Fruit fly (Drosophila melanogaster) whole organism, pupa: ENCODE measurements around the gene CG15368.

Experiments
- CG10348 ChIP-seq: fragments of 200-800 bp; sonication (Bioruptor generic); IDR thresholded peaks from 2 replicates; pipeline ENCODE4 v1.3.6; 2022; ENCODE audit warnings: missing biosample characterization, missing genetic modification characterization
- CG12605 ChIP-seq: fragments of 200-800 bp; sonication (Bioruptor generic); IDR thresholded peaks from 2 replicates; pipeline ENCODE4 v1.3.6; 2022; ENCODE audit warnings: missing biosample characterization, missing genetic modification characterization
- CG13204 ChIP-seq: fragments of 200-800 bp; sonication (Bioruptor generic); optimal IDR thresholded peaks from 2 replicates; lab custom pipeline; 2018; ENCODE audit warnings: missing biosample characterization, mild to moderate bottlenecking, missing genetic modification characterization, moderate library complexity
- CG14655 ChIP-seq: fragments of 200-800 bp; sonication (Bioruptor generic); optimal IDR thresholded peaks from 3 replicates; lab custom pipeline; 2017; ENCODE audit warnings: mild to moderate bottlenecking, missing biosample characterization, missing genetic modification reagents, missing genetic modification characterization
- CG15710 ChIP-seq: fragments of 200-800 bp; sonication (Bioruptor generic); optimal IDR thresholded peaks from 2 replicates; lab custom pipeline; 2018; ENCODE audit warnings: missing biosample characterization, mild to moderate bottlenecking, missing genetic modification characterization, moderate library complexity
- CG17806 ChIP-seq: fragments of 200-800 bp; sonication (Bioruptor generic); optimal IDR thresholded peaks from 2 replicates; lab custom pipeline; 2018; ENCODE audit warnings: missing biosample characterization, mild to moderate bottlenecking, missing genetic modification characterization, moderate library complexity
- CG32121 ChIP-seq: fragments of 200-800 bp; sonication (Bioruptor generic); IDR thresholded peaks from 2 replicates; pipeline ENCODE4 v1.3.6; 2022; ENCODE audit warnings: missing biosample characterization, missing genetic modification characterization
- CG34367 ChIP-seq: fragments of 200-800 bp; sonication (Bioruptor generic); optimal IDR thresholded peaks from 2 replicates; lab custom pipeline; 2018; ENCODE audit warnings: missing biosample characterization, mild to moderate bottlenecking, missing genetic modification characterization
- CG4496 ChIP-seq: fragments of 200-800 bp; sonication (Bioruptor generic); IDR thresholded peaks from 3 replicates; pipeline ENCODE4 v1.3.6; 2022; ENCODE audit warnings: missing biosample characterization, missing genetic modification characterization
- CG8159 ChIP-seq: fragments of 200-800 bp; sonication (Bioruptor generic); optimal IDR thresholded peaks from 3 replicates; lab custom pipeline; 2018; ENCODE audit warnings: missing biosample characterization, mild to moderate bottlenecking, missing genetic modification characterization, moderate library complexity
- CG8301 ChIP-seq: fragments of 200-800 bp; sonication (Bioruptor generic); optimal IDR thresholded peaks from 2 replicates; lab custom pipeline; 2018; ENCODE audit warnings: missing biosample characterization, mild to moderate bottlenecking, missing genetic modification characterization
- CG9948 ChIP-seq: fragments of 200-800 bp; sonication (Bioruptor generic); optimal IDR thresholded peaks from 2 replicates; lab custom pipeline; 2018; ENCODE audit warnings: missing biosample characterization, mild to moderate bottlenecking, missing genetic modification characterization, moderate library complexity
- D1 ChIP-seq: fragments of 200-800 bp; sonication (Bioruptor generic); optimal IDR thresholded peaks from 2 replicates; lab custom pipeline; 2018; ENCODE audit warnings: missing biosample characterization, mild to moderate bottlenecking, missing genetic modification characterization, moderate library complexity
- EcR ChIP-seq: fragments of 200-800 bp; sonication (Bioruptor generic); optimal IDR thresholded peaks from 3 replicates; lab custom pipeline; 2019; ENCODE audit warnings: missing biosample characterization, missing genetic modification characterization, mild to moderate bottlenecking, moderate library complexity, missing genetic modification reagents
- Ets98B ChIP-seq: fragments of 200-800 bp; sonication (Bioruptor generic); IDR thresholded peaks from 2 replicates; pipeline ENCODE4 v1.3.6; 2022; ENCODE audit warnings: missing biosample characterization, missing genetic modification characterization
- Pif1A ChIP-seq: fragments of 200-800 bp; sonication (Bioruptor generic); optimal IDR thresholded peaks from 3 replicates; lab custom pipeline; 2016; ENCODE audit warnings: missing biosample characterization, missing genetic modification characterization
- Pif1B ChIP-seq: fragments of 200-800 bp; sonication (Bioruptor generic); optimal IDR thresholded peaks from 3 replicates; lab custom pipeline; 2016; ENCODE audit warnings: missing biosample characterization, missing genetic modification characterization
- Snoo ChIP-seq: fragments of 200-800 bp; sonication (Bioruptor generic); optimal IDR thresholded peaks from 3 replicates; lab custom pipeline; 2017; ENCODE audit warnings: missing biosample characterization, mild to moderate bottlenecking, missing genetic modification characterization, inconsistent platforms
- fd96Ca ChIP-seq: fragments of 200-800 bp; sonication (Bioruptor generic); IDR thresholded peaks from 3 replicates; pipeline ENCODE4 v1.3.6; 2022; ENCODE audit warnings: missing biosample characterization, missing genetic modification characterization
- gl ChIP-seq: fragments of 200-800 bp; sonication (Bioruptor generic); optimal IDR thresholded peaks from 2 replicates; lab custom pipeline; 2018; ENCODE audit warnings: missing biosample characterization, mild to moderate bottlenecking, missing genetic modification characterization
- rn ChIP-seq: fragments of 200-800 bp; sonication (Bioruptor generic); IDR thresholded peaks from 2 replicates; pipeline ENCODE4 v1.3.6; 2022; ENCODE audit warnings: missing biosample characterization, missing genetic modification characterization

CG15368 gene

DNA sequence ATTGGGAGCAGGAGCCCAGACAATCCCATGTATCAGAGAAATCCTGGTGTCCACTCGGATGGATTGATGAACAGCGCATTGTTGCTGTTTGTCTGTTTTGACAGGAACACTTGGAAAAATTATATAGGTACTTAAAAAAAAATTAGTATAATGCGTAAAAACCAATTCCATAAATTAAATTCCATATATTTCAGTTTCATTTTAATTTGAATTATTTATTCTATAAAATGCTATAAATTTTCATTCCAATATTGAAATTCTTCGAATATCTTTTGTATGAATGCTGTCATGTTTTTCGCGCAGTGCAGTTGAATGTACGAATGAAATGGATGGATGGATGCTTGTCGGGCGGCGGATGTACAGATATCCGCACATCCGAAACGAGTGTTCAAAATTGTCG is 4.8 kb upstream of the CG15368 start, which contains the start of gene SmydA-9:
SmydA-9 (minus strand) TSS at position 101 of the 400 bp plus-strand sequence.
- TF ChIP-seq CG32121, result no peak; the same call in 1 of the 2 replicates
- TF ChIP-seq gl (tag; lab: Kevin White, UChicago), result no peak
- 0 out of 3 replicates have a peak, but pooled peaks have one; percentile 12 for TF ChIP-seq CG4496 (GFP tag; lab: Robert Waterston, UW)

DNA sequence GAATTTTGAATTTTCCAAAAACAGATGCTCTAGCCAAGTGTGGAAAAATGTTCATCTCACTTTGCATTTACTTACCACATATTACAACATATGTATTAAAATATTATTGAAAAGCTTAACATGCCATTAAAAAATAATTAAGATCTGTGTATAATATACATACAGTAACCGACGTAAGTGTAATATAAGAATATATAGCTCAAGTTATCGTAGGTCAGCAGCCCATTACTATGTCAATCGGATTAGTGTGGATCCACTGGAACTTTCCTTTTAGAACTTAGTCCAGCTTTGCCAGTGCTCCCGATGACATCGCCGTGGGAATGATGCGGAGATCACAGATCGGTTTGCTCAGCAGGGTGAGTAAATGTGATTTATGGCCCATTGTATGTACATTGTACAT is 1.0 kb upstream of the CG15368 start, which contains the start of gene Obp8a:
Obp8a (plus strand) TSS at position 301 of the 400 bp plus-strand sequence.
- TF ChIP-seq CG13204, result no peak
- TF ChIP-seq fd96Ca (GFP tag; lab: Robert Waterston, UW), result no peak
- no peak for TF ChIP-seq gl (tag; lab: Kevin White, UChicago)
- TF ChIP-seq CG9948, result no peak
- TF ChIP-seq rn, result no peak
- TF ChIP-seq D1 (tag; lab: Kevin White, UChicago), result no peak
- no peak for TF ChIP-seq Pif1B (GFP tag; lab: Kevin White, UChicago)
- no peak for TF ChIP-seq CG8159 (tag; lab: Kevin White, UChicago)
- no peak for TF ChIP-seq Snoo
- TF ChIP-seq EcR (GFP tag; lab: Kevin White, UChicago), result no peak
- no peak for TF ChIP-seq CG17806 (tag; lab: Kevin White, UChicago)
- TF ChIP-seq CG14655 (GFP tag; lab: Kevin White, UChicago), result no peak
- TF ChIP-seq CG34367 (tag; lab: Kevin White, UChicago), result no peak
- TF ChIP-seq CG12605 (GFP tag; lab: Robert Waterston, UW), result no peak
- no peak for TF ChIP-seq Ets98B (GFP tag; lab: Robert Waterston, UW)
- TF ChIP-seq CG15710 (tag; lab: Kevin White, UChicago), result no peak
- TF ChIP-seq CG32121, result no peak
- no peak for TF ChIP-seq CG4496 (GFP tag; lab: Robert Waterston, UW)
- no peak for TF ChIP-seq Pif1A
- TF ChIP-seq, all 21 proteins: peak for 0

DNA sequence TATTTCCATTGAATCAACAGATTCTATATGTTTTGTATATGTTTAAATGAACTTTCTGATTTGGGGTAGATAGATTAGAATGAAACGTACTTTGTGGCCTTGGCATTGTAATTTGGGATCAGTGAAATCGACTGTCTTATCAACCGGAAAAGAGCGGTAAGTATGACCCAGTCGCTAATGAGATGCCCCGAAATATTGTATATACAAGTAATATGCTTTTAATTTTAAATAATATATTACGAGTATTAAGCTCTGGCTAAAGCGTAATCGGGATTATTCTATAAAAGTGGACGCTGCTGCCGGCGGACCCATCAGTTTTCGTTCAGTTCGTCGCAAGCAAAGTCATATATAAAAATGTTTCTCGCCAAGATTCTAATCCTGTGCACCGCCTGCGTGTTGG is 987 bp downstream of the CG15368 start, which contains the start of gene CG15369:
CG15369 (plus strand) TSS at position 301 of the 400 bp plus-strand sequence.
- no peak for TF ChIP-seq CG15710 (tag; lab: Kevin White, UChicago)
- no peak for TF ChIP-seq D1 (tag; lab: Kevin White, UChicago)
- no peak for TF ChIP-seq Ets98B (GFP tag; lab: Robert Waterston, UW)
- TF ChIP-seq CG8159 (tag; lab: Kevin White, UChicago), result no peak
- no peak for TF ChIP-seq fd96Ca (GFP tag; lab: Robert Waterston, UW)
- TF ChIP-seq CG8301 (tag; lab: Kevin White, UChicago), result no peak
- TF ChIP-seq Pif1A, result no peak
- no peak for TF ChIP-seq CG9948
- no peak for TF ChIP-seq Pif1B (GFP tag; lab: Kevin White, UChicago)
- no peak for TF ChIP-seq Snoo
- no peak for TF ChIP-seq gl (tag; lab: Kevin White, UChicago)
- no peak for TF ChIP-seq CG13204
- TF ChIP-seq rn, result no peak
- TF ChIP-seq CG4496 (GFP tag; lab: Robert Waterston, UW), result no peak
- TF ChIP-seq CG10348 (GFP tag; lab: Robert Waterston, UW), result no peak
- no peak for TF ChIP-seq CG34367 (tag; lab: Kevin White, UChicago)
- TF ChIP-seq CG32121, result no peak

DNA sequence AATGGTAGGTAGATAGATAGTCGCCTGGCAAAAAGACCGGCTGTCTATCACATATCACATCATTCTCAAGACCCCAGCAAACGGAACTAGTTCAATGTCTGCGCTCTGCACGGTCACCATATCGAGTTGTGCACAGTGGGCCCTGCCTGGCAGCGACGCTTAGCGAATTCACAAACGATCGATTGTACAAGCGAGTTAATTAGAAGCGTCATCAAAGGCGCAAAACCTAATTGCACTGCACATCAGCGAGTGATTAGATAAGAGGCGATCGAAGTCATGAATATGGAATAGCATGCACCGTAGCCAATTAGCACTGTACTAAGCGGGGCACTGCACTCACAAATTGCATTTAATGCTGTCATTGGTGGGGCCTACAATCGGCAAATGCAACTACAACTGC is 4.8 kb downstream of the CG15368 start:
- TF ChIP-seq CG14655 (GFP tag; lab: Kevin White, UChicago) (peak; percentile 60), gl (tag; lab: Kevin White, UChicago) (no peak), Pif1A (no peak), Snoo (no peak), CG4496 (GFP tag; lab: Robert Waterston, UW) (peak; percentile 83), CG32121 (peak; percentile 75), rn (no peak), CG8159 (tag; lab: Kevin White, UChicago) (no peak), CG12605 (GFP tag; lab: Robert Waterston, UW) (peak; percentile 34; the same call in 1 of the 2 replicates), Ets98B (GFP tag; lab: Robert Waterston, UW) (peak; percentile 79), CG13204 (no peak), CG34367 (tag; lab: Kevin White, UChicago) (no peak), CG8301 (tag; lab: Kevin White, UChicago) (peak; percentile 44), CG9948 (peak; percentile 16), fd96Ca (GFP tag; lab: Robert Waterston, UW) (peak; percentile 78; the same call in 2 of the 3 replicates), CG10348 (GFP tag; lab: Robert Waterston, UW) (peak; percentile 66), CG17806 (tag; lab: Kevin White, UChicago) (no peak), EcR (GFP tag; lab: Kevin White, UChicago) (no peak), CG15710 (tag; lab: Kevin White, UChicago) (no peak)

DNA sequence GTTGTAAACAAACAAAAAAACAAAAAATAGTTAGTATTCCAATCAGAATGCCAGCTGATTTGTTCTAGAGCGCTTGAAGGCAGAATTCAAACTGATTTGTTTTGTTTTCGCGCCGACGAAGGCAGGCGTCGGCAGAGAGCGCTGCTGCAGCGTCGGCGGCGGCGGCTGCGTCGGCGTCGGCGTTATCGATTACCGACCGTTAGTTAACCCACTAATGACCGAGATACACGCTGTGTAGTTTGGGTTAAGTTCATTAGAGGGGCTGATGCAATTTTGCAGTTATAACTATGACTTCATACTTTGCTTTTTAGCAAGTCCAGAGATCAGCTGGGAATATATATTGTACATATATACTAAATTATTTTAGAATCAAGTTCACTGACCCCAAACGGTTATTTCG is 7.6 kb downstream of the CG15368 start, which contains the start of gene t:
t (minus strand) TSS at position 76 of the 400 bp plus-strand sequence.
- TF ChIP-seq CG15710 (tag; lab: Kevin White, UChicago) (no peak), rn (no peak), CG4496 (GFP tag; lab: Robert Waterston, UW) (no peak; the same call in 2 of the 3 replicates), Ets98B (GFP tag; lab: Robert Waterston, UW) (peak; percentile 31; the same call in 1 of the 2 replicates), Pif1B (GFP tag; lab: Kevin White, UChicago) (no peak), CG34367 (tag; lab: Kevin White, UChicago) (no peak), CG14655 (GFP tag; lab: Kevin White, UChicago) (peak; percentile 26)

DNA sequence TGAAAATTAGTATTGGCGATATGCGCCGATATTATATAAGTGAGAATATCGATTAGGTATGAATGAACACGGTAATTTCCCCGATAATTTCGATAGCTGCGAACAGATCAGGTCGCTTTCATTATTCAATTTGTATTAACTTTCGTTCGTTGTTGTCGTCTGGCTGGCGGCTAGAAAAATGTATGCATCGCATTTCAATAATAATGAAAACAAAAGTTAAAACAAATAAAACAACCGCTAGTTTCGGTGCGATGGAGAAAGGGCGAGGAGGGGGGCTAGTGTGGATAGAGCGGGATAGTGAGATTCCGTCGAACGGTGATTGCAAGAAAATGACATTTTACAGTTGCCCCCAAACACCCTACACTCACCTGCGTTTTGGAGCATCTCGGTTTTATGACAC is 8.8 kb downstream of the CG15368 start:
- 0 out of 3 replicates have a peak, but pooled peaks have one; percentile 20 for TF ChIP-seq CG4496 (GFP tag; lab: Robert Waterston, UW)
- TF ChIP-seq CG8301 (tag; lab: Kevin White, UChicago), result no peak
- no peak for TF ChIP-seq Pif1A
- TF ChIP-seq CG14655 (GFP tag; lab: Kevin White, UChicago), result no peak
- no peak for TF ChIP-seq Pif1B (GFP tag; lab: Kevin White, UChicago)
- TF ChIP-seq fd96Ca (GFP tag; lab: Robert Waterston, UW), result no peak
- TF ChIP-seq CG13204, result no peak
